Fruit fly (Drosophila melanogaster) whole organism, wandering third instar larva: ENCODE data around the gene mTor.

ENCODE experiments used
- Hnf4 ChIP-seq: fragments of 200-800 bp; sonication (Bioruptor generic); optimal IDR thresholded peaks from 2 replicates; lab custom pipeline; 2016; ENCODE audit warnings: missing biosample characterization, mild to moderate bottlenecking, missing genetic modification characterization
- Hr78 ChIP-seq: fragments of >200 bp; optimal IDR thresholded peaks from 2 replicates; lab custom pipeline; 2017; ENCODE audit warnings: missing biosample characterization, missing genetic modification characterization
- Jra ChIP-seq: sonication (Bioruptor generic); optimal IDR thresholded peaks from 2 replicates; lab custom pipeline; 2016; ENCODE audit warnings: missing biosample characterization, missing genetic modification characterization
- dl ChIP-seq, 2 experiments: fragments of 175-275, 200-275 bp in 1 of 2; fragments of 200-275 bp in 1 of 2; sonication (Bioruptor generic); optimal IDR thresholded peaks; lab custom pipeline; 2018; ENCODE audit warnings: mild to moderate bottlenecking in 2 of 2, missing biosample characterization in 2 of 2, missing genetic modification characterization in 2 of 2, moderate library complexity in 2 of 2; ENCODE audit not compliant: partially characterized antibody in 2 of 2, insufficient read depth in 1 of 2
- fru ChIP-seq: fragments of 200-800 bp; sonication (Bioruptor generic); optimal IDR thresholded peaks from 3 replicates; lab custom pipeline; 2016; ENCODE audit warnings: missing biosample characterization, mild to moderate bottlenecking, missing genetic modification characterization
- pan ChIP-seq: fragments of >200 bp; optimal IDR thresholded peaks from 2 replicates; lab custom pipeline; 2017
- psq ChIP-seq: fragments of 200-800 bp; sonication (Bioruptor generic); optimal IDR thresholded peaks from 3 replicates; lab custom pipeline; 2017; ENCODE audit warnings: missing biosample characterization, mild to moderate bottlenecking, missing genetic modification characterization, moderate library complexity

dm6 chr2L:12975367-12975655 lies 29.0 kb upstream of the mTor start:
- TF ChIP-seq fru (no peak), pan (lab: Kevin White, UChicago) (no peak), Hr78 (no peak), dl (GFP tag; optimal IDR thresholded peaks at IDR 0.05; lab: Kevin White, UChicago; ENCODE audit: insufficient read depth in 1 of 2, partially characterized antibody in 2 of 2) (no peak), psq (GFP tag; lab: Kevin White, UChicago) (no peak), Hnf4 (GFP tag; lab: Kevin White, UChicago) (no peak), Jra (GFP tag; lab: Kevin White, UChicago) (no peak)
